Fruit fly (Drosophila melanogaster) whole organism, embryonic: Measurements from ENCODE around the gene smg.

ENCODE experiments used
- CG10147 ChIP-seq: fragments of 200-800 bp; sonication (Bioruptor generic); optimal IDR thresholded peaks from 2 replicates; lab custom pipeline; 2019; ENCODE audit warnings: missing biosample characterization, mild to moderate bottlenecking, missing genetic modification characterization, moderate library complexity
- CG10543 ChIP-seq: fragments of 200-800 bp; sonication (Bioruptor generic); optimal IDR thresholded peaks from 3 replicates; lab custom pipeline; 2017; ENCODE audit warnings: missing biosample characterization, mild to moderate bottlenecking, missing genetic modification characterization, moderate library complexity
- CG10565 ChIP-seq: fragments of 200-800 bp; sonication (Bioruptor generic); optimal IDR thresholded peaks from 3 replicates; lab custom pipeline; 2016; ENCODE audit warnings: missing biosample characterization, mild to moderate bottlenecking, missing genetic modification characterization
- CG12104 ChIP-seq: fragments of 200-800 bp; sonication (Bioruptor generic); optimal IDR thresholded peaks from 3 replicates; lab custom pipeline; 2016; ENCODE audit warnings: missing biosample characterization, missing genetic modification characterization
- CG14050 ChIP-seq: fragments of 200-800 bp; sonication (Bioruptor generic); IDR thresholded peaks from 3 replicates; pipeline ENCODE4 v1.3.6; 2022; ENCODE audit warnings: missing biosample characterization, missing genetic modification characterization
- CG14860 ChIP-seq: fragments of 200-800 bp; sonication (Bioruptor generic); IDR thresholded peaks from 3 replicates; pipeline ENCODE4 v1.3.6; 2022; ENCODE audit warnings: missing biosample characterization, missing genetic modification characterization; ENCODE audit not compliant: partially characterized antibody
- CG15073 ChIP-seq: fragments of 200-800 bp; sonication (Bioruptor generic); optimal IDR thresholded peaks from 2 replicates; lab custom pipeline; 2016; ENCODE audit warnings: missing biosample characterization, missing genetic modification characterization
- CG17359 ChIP-seq: fragments of 200-800 bp; sonication (Bioruptor generic); optimal IDR thresholded peaks from 3 replicates; lab custom pipeline; 2018; ENCODE audit warnings: missing biosample characterization, mild to moderate bottlenecking, missing genetic modification characterization, moderate library complexity
- CG18262 ChIP-seq: fragments of 200-800 bp; optimal IDR thresholded peaks from 3 replicates; lab custom pipeline; 2019; ENCODE audit warnings: missing biosample characterization, mild to moderate bottlenecking, missing genetic modification characterization, moderate library complexity
- CG18764 ChIP-seq: fragments of 200-800 bp; sonication (Bioruptor generic); optimal IDR thresholded peaks from 3 replicates; lab custom pipeline; 2016; ENCODE audit warnings: missing biosample characterization, missing genetic modification characterization
- CG2116 ChIP-seq: fragments of 200-800 bp; sonication (Bioruptor generic); optimal IDR thresholded peaks from 3 replicates; lab custom pipeline; 2018; ENCODE audit warnings: missing biosample characterization, mild to moderate bottlenecking, missing genetic modification characterization
- CG3726 ChIP-seq: fragments of 200-800 bp; sonication (Bioruptor generic); IDR thresholded peaks from 3 replicates; pipeline ENCODE4, ENCODE4 v1.3.6; 2022; ENCODE audit warnings: missing biosample characterization, missing genetic modification characterization
- CG4328 ChIP-seq: fragments of 200-800 bp; sonication (Bioruptor generic); optimal IDR thresholded peaks from 3 replicates; lab custom pipeline; 2017; ENCODE audit warnings: missing biosample characterization, missing genetic modification reagents, missing genetic modification characterization
- CG6854 ChIP-seq: fragments of 200-800 bp; sonication (Bioruptor generic); optimal IDR thresholded peaks from 3 replicates; lab custom pipeline; 2017; ENCODE audit warnings: missing biosample characterization, mild to moderate bottlenecking, missing genetic modification characterization
- CG7271 ChIP-seq: fragments of 200-800 bp; sonication (Bioruptor generic); optimal IDR thresholded peaks from 2 replicates; lab custom pipeline; 2018; ENCODE audit warnings: missing biosample characterization, mild to moderate bottlenecking, missing genetic modification characterization, moderate library complexity
- CG7786 ChIP-seq: fragments of 200-800 bp; sonication (Bioruptor generic); optimal IDR thresholded peaks from 2 replicates; lab custom pipeline; 2016; ENCODE audit warnings: missing biosample characterization, missing genetic modification characterization
- CG8089 ChIP-seq: fragments of 200-800 bp; sonication (Bioruptor generic); optimal IDR thresholded peaks from 3 replicates; lab custom pipeline; 2016; ENCODE audit warnings: missing biosample characterization, missing genetic modification characterization
- CG9876 ChIP-seq: fragments of 200-800 bp; sonication (Bioruptor generic); optimal IDR thresholded peaks from 2 replicates; lab custom pipeline; 2016; ENCODE audit warnings: missing biosample characterization, missing genetic modification characterization
- D ChIP-seq, 2 experiments: fragments of 200-800 bp in 1 of 2; fragments of >200 bp in 1 of 2; sonication (Bioruptor generic) in 1 of 2; optimal IDR thresholded peaks; 2 replicates in 1 of 2; 3 replicates in 1 of 2; lab custom pipeline; 2017; ENCODE audit warnings: mild to moderate bottlenecking in 1 of 2, missing biosample characterization in 1 of 2, missing genetic modification characterization in 1 of 2, missing genetic modification reagents in 1 of 2
- Gsc ChIP-seq: fragments of 200-800 bp; sonication (Bioruptor generic); IDR thresholded peaks from 2 replicates; pipeline ENCODE4 v1.3.6; 2022; ENCODE audit warnings: missing biosample characterization, missing genetic modification characterization
- HHEX ChIP-seq: fragments of 200-800 bp; sonication (Bioruptor generic); optimal IDR thresholded peaks from 3 replicates; lab custom pipeline; 2017; ENCODE audit warnings: missing biosample characterization, mild to moderate bottlenecking, missing genetic modification characterization, missing genetic modification reagents
- Hand ChIP-seq: fragments of 200-800 bp; sonication (Bioruptor generic); optimal IDR thresholded peaks from 2 replicates; lab custom pipeline; 2017; ENCODE audit warnings: mild to moderate bottlenecking, missing biosample characterization, missing genetic modification reagents, missing genetic modification characterization
- Hr51 ChIP-seq, 2 experiments: fragments of 200-800 bp; sonication (Bioruptor generic); optimal IDR thresholded peaks; 2 replicates in 1 of 2; 3 replicates in 1 of 2; lab custom pipeline; 2016 to 2018; ENCODE audit warnings: missing biosample characterization in 2 of 2, missing genetic modification characterization in 2 of 2, mild to moderate bottlenecking in 1 of 2, moderate library complexity in 1 of 2
- Meics ChIP-seq: fragments of 200-800 bp; sonication (Bioruptor generic); optimal IDR thresholded peaks from 2 replicates; lab custom pipeline; 2017; ENCODE audit warnings: missing biosample characterization, mild to moderate bottlenecking, missing genetic modification characterization
- Rx ChIP-seq: fragments of 200-800 bp; sonication (Bioruptor generic); IDR thresholded peaks from 2 replicates; pipeline ENCODE4 v1.3.6; 2022; ENCODE audit warnings: missing biosample characterization, missing genetic modification characterization
- Sry-β ChIP-seq: fragments of 200-800 bp; sonication (Bioruptor generic); optimal IDR thresholded peaks from 2 replicates; lab custom pipeline; 2018; ENCODE audit warnings: missing biosample characterization, mild to moderate bottlenecking, missing genetic modification characterization, moderate library complexity
- Sry-δ ChIP-seq: fragments of 200-800 bp; sonication (Bioruptor generic); optimal IDR thresholded peaks from 2 replicates; lab custom pipeline; 2016; ENCODE audit warnings: missing biosample characterization, missing genetic modification characterization
- Usf ChIP-seq: fragments of 200-800 bp; sonication (Bioruptor generic); optimal IDR thresholded peaks from 2 replicates; lab custom pipeline; 2017; ENCODE audit warnings: missing genotype, missing biosample characterization, missing genetic modification characterization
- al ChIP-seq: fragments of 200-800 bp; sonication (Bioruptor generic); IDR thresholded peaks from 2 replicates; pipeline ENCODE4 v1.3.6; 2022; ENCODE audit warnings: missing biosample characterization, missing genetic modification characterization
- bcd ChIP-seq: fragments of 200-800 bp; sonication (Bioruptor generic); optimal IDR thresholded peaks from 2 replicates; lab custom pipeline; 2017; ENCODE audit warnings: missing biosample characterization, mild to moderate bottlenecking, missing genetic modification characterization
- bowl ChIP-seq: fragments of 200-800 bp; sonication (Bioruptor generic); IDR thresholded peaks from 2 replicates; pipeline ENCODE4 v1.3.6; 2022; ENCODE audit warnings: missing biosample characterization, missing genetic modification characterization
- cad ChIP-seq: fragments of >200 bp; optimal IDR thresholded peaks from 2 replicates; lab custom pipeline; 2017; ENCODE audit warnings: missing biosample characterization, missing genetic modification characterization
- chn ChIP-seq: fragments of 200-800 bp; sonication (Bioruptor generic); optimal IDR thresholded peaks from 2 replicates; lab custom pipeline; 2016; ENCODE audit warnings: missing biosample characterization, missing genetic modification characterization
- ci ChIP-seq: fragments of 200-800 bp; sonication (Bioruptor generic); IDR thresholded peaks from 3 replicates; pipeline ENCODE4 v1.3.6; 2022; ENCODE audit warnings: missing biosample characterization, missing genetic modification characterization
- croc ChIP-seq: fragments of 200-800 bp; sonication (Bioruptor generic); conservative IDR thresholded peaks from 3 replicates; pipeline ENCODE4 v1.3.6; 2022; ENCODE audit warnings: missing biosample characterization, missing genetic modification characterization
- dpn ChIP-seq, 2 experiments: fragments of 200-800 bp; sonication (Bioruptor generic); optimal IDR thresholded peaks; 3 replicates each; lab custom pipeline; 2016; ENCODE audit warnings: missing biosample characterization in 2 of 2, missing genetic modification characterization in 2 of 2
- exex ChIP-seq: fragments of 200-800 bp; sonication (Bioruptor generic); optimal IDR thresholded peaks from 4 replicates; lab custom pipeline; 2018; ENCODE audit warnings: missing biosample characterization, mild to moderate bottlenecking, missing genetic modification characterization, moderate library complexity
- fd102C ChIP-seq: fragments of 200-800 bp; sonication (Bioruptor generic); optimal IDR thresholded peaks from 2 replicates; lab custom pipeline; 2018; ENCODE audit warnings: missing biosample characterization, mild to moderate bottlenecking, missing genetic modification characterization, moderate library complexity
- fru ChIP-seq: fragments of >200 bp; optimal IDR thresholded peaks from 2 replicates; lab custom pipeline; 2017
- ham ChIP-seq: fragments of 200-800 bp; sonication (Bioruptor generic); IDR thresholded peaks from 2 replicates; pipeline ENCODE4 v1.3.6; 2022; ENCODE audit warnings: missing biosample characterization, missing genetic modification characterization
- kay ChIP-seq: fragments of 200-800 bp; sonication (Bioruptor generic); optimal IDR thresholded peaks from 2 replicates; lab custom pipeline; 2016; ENCODE audit warnings: missing biosample characterization, missing genetic modification characterization
- lbe ChIP-seq: fragments of 200-800 bp; sonication (Bioruptor generic); optimal IDR thresholded peaks from 2 replicates; lab custom pipeline; 2016; ENCODE audit warnings: missing biosample characterization, mild to moderate bottlenecking, missing genetic modification characterization
- nerfin-2 ChIP-seq: fragments of 200-800 bp; sonication (Bioruptor generic); IDR thresholded peaks from 2 replicates; pipeline ENCODE4 v1.3.6; 2022; ENCODE audit warnings: missing biosample characterization, missing genetic modification characterization; ENCODE audit not compliant: partially characterized antibody
- psq ChIP-seq: fragments of 200-800 bp; sonication (Bioruptor generic); optimal IDR thresholded peaks from 2 replicates; lab custom pipeline; 2017; ENCODE audit warnings: missing biosample characterization, missing genetic modification characterization
- ranshi ChIP-seq: fragments of 200-800 bp; sonication (Bioruptor generic); IDR thresholded peaks from 2 replicates; pipeline ENCODE4 v1.3.6; 2022; ENCODE audit warnings: missing biosample characterization, missing genetic modification characterization
- sc ChIP-seq, 3 experiments: fragments of >200 bp in 2 of 3; fragments of 200-800 bp in 1 of 3; sonication (Bioruptor generic) in 1 of 3; optimal IDR thresholded peaks; 2 replicates in 2 of 3; 3 replicates in 1 of 3; lab custom pipeline; 2017; ENCODE audit warnings: mild to moderate bottlenecking in 1 of 3, missing biosample characterization in 1 of 3, missing genetic modification characterization in 1 of 3, missing genetic modification reagents in 1 of 3
- slp2 ChIP-seq: fragments of 200-800 bp; sonication (Bioruptor generic); optimal IDR thresholded peaks from 2 replicates; lab custom pipeline; 2016; ENCODE audit warnings: missing biosample characterization, missing genetic modification characterization
- tin ChIP-seq: fragments of 200-800 bp; sonication (Bioruptor generic); optimal IDR thresholded peaks from 3 replicates; lab custom pipeline; 2016; ENCODE audit warnings: missing biosample characterization, missing genetic modification characterization
- wor ChIP-seq: fragments of 200-800 bp; sonication (Bioruptor generic); IDR thresholded peaks from 2 replicates; pipeline ENCODE4 v1.3.6; 2022; ENCODE audit warnings: missing biosample characterization, missing genetic modification characterization

The smg gene

dm6 chr3L:9033999-9034626 is 36.3 kb upstream of the smg start (continued):
- TF ChIP-seq CG4328 (peak; percentile 24), lbe (GFP tag; lab: Kevin White, UChicago) (peak; percentile 14), CG7786 (GFP tag; lab: Kevin White, UChicago) (no peak), Meics (GFP tag; lab: Kevin White, UChicago) (peak; percentile 19), CG8089 (GFP tag; lab: Kevin White, UChicago) (peak; percentile 42), Rx (GFP tag; lab: Robert Waterston, UW) (peak; percentile 31; the same call in 1 of the 2 replicates), Sry-δ (GFP tag; lab: Kevin White, UChicago) (peak; percentile 33), psq (GFP tag; lab: Kevin White, UChicago) (no peak), tin (GFP tag; lab: Kevin White, UChicago) (peak; percentile 74), chn (GFP tag; lab: Kevin White, UChicago) (peak; percentile 11), wor (GFP tag; lab: Robert Waterston, UW) (peak; percentile 43; the same call in 1 of the 2 replicates), bcd (GFP tag; lab: Kevin White, UChicago) (peak; percentile 54), slp2 (GFP tag; lab: Kevin White, UChicago) (no peak), HHEX (GFP tag; lab: Kevin White, UChicago) (peak; percentile 31), ci (GFP tag; lab: Robert Waterston, UW) (peak; percentile 83), croc (GFP tag; lab: Robert Waterston, UW) (peak; percentile 77), Hr51 (GFP tag; optimal IDR thresholded peaks at IDR 0.05; lab: Kevin White, UChicago) (peak in 1 of 2 experiments; percentile 17), ham (no peak), nerfin-2 (GFP tag; lab: Robert Waterston, UW) (no peak), exex (tag; lab: Kevin White, UChicago) (no peak), CG10147 (GFP tag; lab: Kevin White, UChicago) (peak; percentile 25), cad (GFP tag; lab: Kevin White, UChicago) (no peak), CG18262 (tag; lab: Kevin White, UChicago) (peak; percentile 82), dpn (GFP tag; optimal IDR thresholded peaks at IDR 0.05; lab: Kevin White, UChicago) (peak; percentile 23 to 25), CG14860 (no peak), CG10565 (GFP tag; lab: Kevin White, UChicago) (peak; percentile 36), CG14050 (GFP tag; lab: Robert Waterston, UW) (peak; percentile 15; the same call in 1 of the 3 replicates), Usf (GFP tag; lab: Kevin White, UChicago) (no peak), Sry-β (GFP tag; lab: Kevin White, UChicago) (no peak), ranshi (GFP tag; lab: Robert Waterston, UW) (peak; percentile 72), Hand (GFP tag; lab: Kevin White, UChicago) (no peak), fru (no peak), sc (optimal IDR thresholded peaks at IDR 0.05; lab: Kevin White, UChicago) (no peak), sc (GFP tag; optimal IDR thresholded peaks at IDR 0.05; lab: Kevin White, UChicago) (peak; percentile 46), CG3726 (0 out of 3 replicates have a peak, but pooled peaks have one; percentile 5), Gsc (GFP tag; lab: Robert Waterston, UW) (peak; percentile 49; the same call in 1 of the 2 replicates), CG12104 (GFP tag; lab: Kevin White, UChicago) (peak; percentile 57), kay (no peak), CG9876 (GFP tag; lab: Kevin White, UChicago) (no peak), al (GFP tag; lab: Robert Waterston, UW) (0 out of 2 replicates have a peak, but pooled peaks have one; percentile 17), CG15073 (no peak), bowl (GFP tag; lab: Robert Waterston, UW) (no peak), CG17359 (peak; percentile 84), CG6854 (no peak), CG2116 (GFP tag; lab: Kevin White, UChicago) (no peak), CG10543 (GFP tag; lab: Kevin White, UChicago) (no peak), CG7271 (tag; lab: Kevin White, UChicago) (peak; percentile 87), fd102C (GFP tag; lab: Kevin White, UChicago) (no peak), CG18764 (GFP tag; lab: Kevin White, UChicago) (peak; percentile 55), D (optimal IDR thresholded peaks at IDR 0.05; lab: Kevin White, UChicago) (no peak), D (GFP tag; optimal IDR thresholded peaks at IDR 0.05; lab: Kevin White, UChicago) (peak; percentile 78)
